Fruit fly (Drosophila melanogaster): Measurements from ENCODE around the gene sba.

The sba gene

DNA sequence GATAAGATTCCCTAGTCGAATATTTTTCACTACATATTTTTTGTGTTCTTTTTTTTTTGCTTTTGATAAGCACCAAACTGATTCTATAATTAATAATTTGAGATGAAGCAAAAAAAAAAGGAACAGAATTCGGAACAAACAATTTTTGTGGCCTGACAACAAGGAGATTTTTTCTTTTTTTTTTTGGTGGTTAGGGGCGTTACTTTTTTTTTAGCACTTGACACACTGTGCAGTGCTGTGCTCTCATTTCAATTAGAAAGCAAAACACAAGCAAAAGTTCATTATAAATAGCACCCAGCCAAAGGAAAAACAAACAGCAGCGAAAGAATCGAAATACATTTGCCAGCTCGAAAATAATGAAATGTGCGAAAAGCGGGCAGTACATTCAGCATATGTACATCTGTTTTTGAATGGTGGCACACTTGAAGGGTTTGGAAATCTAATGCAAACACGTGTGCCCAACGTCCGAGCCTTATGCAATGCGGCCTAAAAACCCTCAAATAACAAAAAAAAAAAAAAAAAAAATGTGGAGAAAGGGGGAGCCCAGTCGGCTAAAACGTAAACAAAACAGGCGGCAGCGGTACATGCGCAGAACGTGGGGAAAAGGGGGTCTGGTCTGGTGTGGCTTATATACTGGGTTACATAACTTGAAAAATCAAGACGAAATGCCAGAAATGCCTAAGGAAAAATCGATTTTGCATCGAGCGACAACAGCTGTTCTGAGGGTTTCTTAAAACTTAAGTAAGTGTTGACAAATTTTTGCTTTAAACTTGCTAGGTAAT lies 19.1 kb upstream of the sba start (continued):
- TF ChIP-seq Hmx (GFP tag; optimal IDR thresholded peaks at IDR 0.05), result peak; percentile 36
- 0 out of 2 replicates have a peak, but pooled peaks have one; percentile 7 for TF ChIP-seq CG13287 (GFP tag; IDR thresholded peaks at IDR 0.05; ENCODE audit: partially characterized antibody)
- peak; percentile 26 for TF ChIP-seq Hr3 (GFP tag; optimal IDR thresholded peaks at IDR 0.05)
- no peak for TF ChIP-seq gsb-n (tag; optimal IDR thresholded peaks at IDR 0.05)
- no peak for TF ChIP-seq dmrt11E (tag; optimal IDR thresholded peaks at IDR 0.05)
- peak; percentile 11 for TF ChIP-seq CG13624 (GFP tag; optimal IDR thresholded peaks at IDR 0.05)
- 0 out of 3 replicates have a peak, but pooled peaks have one; percentile 25 for TF ChIP-seq CG11560 (tag; IDR thresholded peaks at IDR 0.05)
- TF ChIP-seq ap (GFP tag; IDR thresholded peaks at IDR 0.05), result 0 out of 2 replicates have a peak, but pooled peaks have one; percentile 6
- no peak for TF ChIP-seq ftz-f1 (GFP tag; optimal IDR thresholded peaks at IDR 0.05)
- peak; percentile 66 for TF ChIP-seq stc (GFP tag; IDR thresholded peaks at IDR 0.05)
- TF ChIP-seq CHES-1-like (GFP tag; optimal IDR thresholded peaks at IDR 0.05), result peak; percentile 44
- no peak for TF ChIP-seq CG4617 (GFP tag; optimal IDR thresholded peaks at IDR 0.05; ENCODE audit: borderline replicate concordance)
- peak; percentile 27 for TF ChIP-seq Blimp-1 (GFP tag; optimal IDR thresholded peaks at IDR 0.05)
- no peak for TF ChIP-seq cas (GFP tag; IDR thresholded peaks at IDR 0.05)
- no peak for TF ChIP-seq jumu (GFP tag; optimal IDR thresholded peaks at IDR 0.05)
- TF ChIP-seq pnt (GFP tag; optimal IDR thresholded peaks at IDR 0.05), result peak; percentile 16
- no peak for TF ChIP-seq mld (GFP tag; IDR thresholded peaks at IDR 0.05; ENCODE audit: partially characterized antibody)
- TF ChIP-seq Spps (tag; optimal IDR thresholded peaks at IDR 0.05), result no peak
- TF ChIP-seq E2f2 (GFP tag; IDR thresholded peaks at IDR 0.05), result peak; percentile 18; the same call in 1 of the 2 replicates
- TF ChIP-seq CG3281 (GFP tag; optimal IDR thresholded peaks at IDR 0.05), result peak; percentile 46
- TF ChIP-seq Poxn (GFP tag; IDR thresholded peaks at IDR 0.05), result no peak
- peak; percentile 6 to 42 for TF ChIP-seq dpn (GFP tag; optimal IDR thresholded peaks at IDR 0.05)
- TF ChIP-seq Gug (GFP tag; IDR thresholded peaks at IDR 0.05), result peak; percentile 49; the same call in 2 of the 4 replicates
- no peak for TF ChIP-seq knrl (GFP tag; IDR thresholded peaks at IDR 0.05; ENCODE audit: partially characterized antibody)
- peak; percentile 49 for TF ChIP-seq CG17385 (GFP tag; optimal IDR thresholded peaks at IDR 0.05)
- TF ChIP-seq Scr (GFP tag; IDR thresholded peaks at IDR 0.05; ENCODE audit: partially characterized antibody), result no peak
- TF ChIP-seq CG12155 (GFP tag; optimal IDR thresholded peaks at IDR 0.05), result peak; percentile 9
- peak; percentile 37; the same call in 1 of the 3 replicates for TF ChIP-seq CG11695 (GFP tag; IDR thresholded peaks at IDR 0.05)
- peak; percentile 45 for TF ChIP-seq ind (GFP tag; optimal IDR thresholded peaks at IDR 0.05)
- no peak for TF ChIP-seq Doc3 (GFP tag; IDR thresholded peaks at IDR 0.05; ENCODE audit: partially characterized antibody)
- TF ChIP-seq Dip3 (GFP tag; optimal IDR thresholded peaks at IDR 0.05), result peak; percentile 41
- TF ChIP-seq Ssrp (tag; optimal IDR thresholded peaks at IDR 0.05), result peak; percentile 16
- TF ChIP-seq D19B (GFP tag; optimal IDR thresholded peaks at IDR 0.05), result peak; percentile 20
- TF ChIP-seq esg (GFP tag; conservative IDR thresholded peaks at IDR 0.05), result peak; percentile 38
- TF ChIP-seq gem (tag; optimal IDR thresholded peaks at IDR 0.05), result peak; percentile 63
- peak; percentile 57 for TF ChIP-seq ranshi (GFP tag; IDR thresholded peaks at IDR 0.05)
- TF ChIP-seq GATAe (GFP tag; conservative IDR thresholded peaks at IDR 0.05), result no peak
- no peak for TF ChIP-seq HmgZ (tag; optimal IDR thresholded peaks at IDR 0.05)
- no peak for TF ChIP-seq CG1024 (GFP tag; IDR thresholded peaks at IDR 0.05)
- TF ChIP-seq Hmr (GFP tag; optimal IDR thresholded peaks at IDR 0.05), result peak; percentile 54
- TF ChIP-seq bcd (GFP tag; optimal IDR thresholded peaks at IDR 0.05), result peak; percentile 9
- TF ChIP-seq chif (GFP tag; optimal IDR thresholded peaks at IDR 0.05), result peak; percentile 15 to 45
- no peak for TF ChIP-seq chm (GFP tag; IDR thresholded peaks at IDR 0.05)
- no peak for TF ChIP-seq cg (GFP tag; optimal IDR thresholded peaks at IDR 0.05)
- no peak for TF ChIP-seq pan (optimal IDR thresholded peaks at IDR 0.05)
- TF ChIP-seq pan (GFP tag; optimal IDR thresholded peaks at IDR 0.05 in 1 of 2, IDR thresholded peaks at IDR 0.05 in 1 of 2), result peak in 1 of 2 experiments; percentile 61
- no peak for TF ChIP-seq sr (GFP tag; IDR thresholded peaks at IDR 0.05)
- TF ChIP-seq Fer3 (tag; optimal IDR thresholded peaks at IDR 0.05), result peak; percentile 30
- peak; percentile 69; the same call in 2 of the 3 replicates for TF ChIP-seq ci (GFP tag; IDR thresholded peaks at IDR 0.05)

Measured in whole organism, embryonic.